Worm (Caenorhabditis elegans): Measurements from ENCODE around the gene atp-4.

DNA sequence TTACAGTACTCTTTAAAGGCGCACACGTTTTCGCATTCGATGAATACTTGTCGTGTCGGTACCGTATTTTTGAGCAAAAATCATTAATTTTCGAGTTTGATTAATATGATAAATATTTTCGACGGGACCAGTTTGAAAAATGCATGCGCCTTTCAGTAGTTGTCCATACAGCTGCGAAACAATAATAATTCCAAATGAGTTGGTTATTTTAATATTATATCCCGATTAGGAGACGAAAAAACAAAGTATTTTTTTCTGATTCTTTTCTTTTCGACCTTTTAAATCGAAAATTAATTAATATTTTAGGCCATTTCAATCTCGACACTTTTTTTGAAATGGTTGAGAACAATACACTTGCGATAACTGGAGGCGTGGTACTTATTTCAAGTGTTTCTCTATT is 11.7 kb upstream of the atp-4 start, which contains the start of gene T05H4.4:
- no peak for TF ChIP-seq unc-39 (tag; optimal IDR thresholded peaks at IDR 0.05)
- TF ChIP-seq ztf-11 (tag; optimal IDR thresholded peaks at IDR 0.05), result no peak
- no peak for TF ChIP-seq ztf-4 (tag; optimal IDR thresholded peaks at IDR 0.05)
- TF ChIP-seq ZK546.5 (tag; optimal IDR thresholded peaks at IDR 0.05), result no peak
- no peak for TF ChIP-seq nhr-10 (tag; optimal IDR thresholded peaks at IDR 0.05)
- TF ChIP-seq F13H6.1 (tag; optimal IDR thresholded peaks at IDR 0.05), result no peak
- no peak for TF ChIP-seq nhr-25 (tag; optimal IDR thresholded peaks at IDR 0.05)
- TF ChIP-seq nhr-237 (tag; optimal IDR thresholded peaks at IDR 0.05), result no peak
- TF ChIP-seq lin-11 (tag; optimal IDR thresholded peaks at IDR 0.05), result no peak
- TF ChIP-seq mdl-1 (tag; optimal IDR thresholded peaks at IDR 0.05), result no peak

Data from whole organism, L2 larva.